Fruit fly (Drosophila melanogaster) ovary, adult (tissue): ENCODE results near the gene CG46467.

Experiments used
- CG17801 ChIP-seq: fragments of 200-800 bp; optimal IDR thresholded peaks from 2 replicates; lab custom pipeline; 2019; ENCODE audit warnings: missing biosample characterization, mild to moderate bottlenecking, missing genetic modification characterization, moderate library complexity; ENCODE audit not compliant: partially characterized antibody

The CG46467 gene

DNA sequence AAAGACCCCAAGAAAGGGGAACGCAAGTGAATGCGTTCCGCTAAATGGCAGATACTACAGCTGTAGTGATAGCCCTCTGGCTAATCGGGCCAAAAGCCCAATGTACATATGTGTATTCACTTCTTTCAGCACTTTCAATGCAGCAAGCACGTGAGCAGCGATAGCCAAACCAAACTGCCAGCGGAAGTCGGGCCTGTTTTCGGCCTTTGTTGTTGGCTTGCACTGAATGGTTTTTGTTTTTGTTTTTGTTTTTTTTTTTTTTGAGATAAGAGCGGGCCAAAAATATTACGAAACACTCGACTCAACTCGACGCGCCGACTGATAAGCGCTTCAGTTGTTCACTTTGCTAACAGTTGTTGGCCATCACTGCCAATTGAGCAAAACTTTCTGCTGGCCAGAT, 42.9 kb downstream of the CG46467 start:
- TF ChIP-seq CG17801, result no peak

DNA sequence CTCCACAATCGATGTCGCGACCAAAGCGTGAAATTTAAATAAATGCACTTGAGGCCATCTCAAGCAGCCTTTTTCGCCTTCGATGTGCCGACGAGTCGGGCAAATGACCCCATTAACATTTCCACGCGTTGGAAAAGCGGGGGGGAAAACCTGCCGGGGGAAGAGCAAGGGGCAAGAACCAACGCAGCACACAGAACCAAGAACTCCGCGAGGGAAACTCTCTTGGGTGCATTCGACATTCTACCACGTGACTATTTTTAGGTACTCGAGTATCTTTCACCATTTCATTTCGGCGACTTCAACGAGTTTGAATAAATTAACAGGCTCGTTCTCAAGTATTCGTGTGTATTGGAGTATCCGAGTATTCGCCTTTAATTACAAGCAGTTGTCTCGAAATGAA, 43.5 kb downstream of the CG46467 start:
- no peak for TF ChIP-seq CG17801

DNA sequence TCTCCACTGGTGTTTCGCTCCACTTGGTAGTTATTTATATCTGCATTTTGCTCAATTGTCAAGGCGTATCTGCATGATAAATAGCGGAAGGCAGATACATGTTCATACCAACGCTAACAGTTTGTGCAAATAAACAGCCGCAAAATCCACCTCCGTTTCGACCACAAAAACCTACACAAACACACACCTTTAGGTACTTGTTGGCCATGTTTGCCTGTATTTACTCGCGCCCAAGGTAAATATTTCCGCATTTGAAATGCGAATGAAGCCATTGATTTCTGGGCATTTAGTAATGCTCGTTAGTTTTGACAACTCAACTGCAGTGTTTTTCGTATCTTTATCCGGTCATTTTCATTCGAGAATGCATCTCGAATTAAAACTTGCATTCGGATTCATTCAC, 44.3 kb downstream of the CG46467 start:
- no peak for TF ChIP-seq CG17801

DNA sequence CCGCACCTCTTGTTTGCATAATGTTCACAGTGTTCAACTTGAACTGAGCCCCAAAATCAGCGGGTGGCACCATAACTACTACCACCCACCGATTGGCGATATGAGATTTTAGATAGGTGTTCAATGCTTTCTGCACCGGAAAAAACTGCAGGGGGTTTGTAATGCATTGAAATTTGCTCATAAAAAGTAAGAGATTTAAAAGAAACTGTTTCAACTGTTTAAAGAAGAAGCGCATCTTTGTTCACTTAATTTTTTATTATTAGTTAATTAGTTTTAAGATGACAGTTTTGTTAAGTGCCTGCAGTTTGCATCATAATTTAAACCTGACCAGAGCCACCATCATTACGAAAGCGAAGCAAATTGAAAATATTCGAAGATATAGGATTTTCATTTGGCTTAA, 50.0 kb downstream of the CG46467 start:
- no peak for TF ChIP-seq CG17801

DNA sequence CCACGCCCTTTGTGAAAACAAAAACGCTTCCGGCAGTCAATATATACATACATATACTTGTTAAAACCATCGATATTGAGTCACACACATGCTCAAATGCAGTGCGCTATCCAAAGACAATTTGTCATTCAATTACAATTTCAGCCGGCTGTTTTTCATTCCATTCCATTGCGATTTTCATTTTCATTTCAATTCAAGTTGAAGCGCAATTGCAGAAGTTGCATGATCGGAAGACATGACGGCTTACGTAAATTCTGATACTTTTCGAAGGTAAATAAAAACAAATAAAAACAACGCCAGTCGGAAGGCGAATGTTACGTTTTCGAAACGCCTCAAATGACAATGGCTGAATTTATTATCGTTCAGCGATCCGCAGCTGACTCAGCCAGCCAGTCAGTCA, 50.8 kb downstream of the CG46467 start:
- TF ChIP-seq CG17801, result no peak

DNA sequence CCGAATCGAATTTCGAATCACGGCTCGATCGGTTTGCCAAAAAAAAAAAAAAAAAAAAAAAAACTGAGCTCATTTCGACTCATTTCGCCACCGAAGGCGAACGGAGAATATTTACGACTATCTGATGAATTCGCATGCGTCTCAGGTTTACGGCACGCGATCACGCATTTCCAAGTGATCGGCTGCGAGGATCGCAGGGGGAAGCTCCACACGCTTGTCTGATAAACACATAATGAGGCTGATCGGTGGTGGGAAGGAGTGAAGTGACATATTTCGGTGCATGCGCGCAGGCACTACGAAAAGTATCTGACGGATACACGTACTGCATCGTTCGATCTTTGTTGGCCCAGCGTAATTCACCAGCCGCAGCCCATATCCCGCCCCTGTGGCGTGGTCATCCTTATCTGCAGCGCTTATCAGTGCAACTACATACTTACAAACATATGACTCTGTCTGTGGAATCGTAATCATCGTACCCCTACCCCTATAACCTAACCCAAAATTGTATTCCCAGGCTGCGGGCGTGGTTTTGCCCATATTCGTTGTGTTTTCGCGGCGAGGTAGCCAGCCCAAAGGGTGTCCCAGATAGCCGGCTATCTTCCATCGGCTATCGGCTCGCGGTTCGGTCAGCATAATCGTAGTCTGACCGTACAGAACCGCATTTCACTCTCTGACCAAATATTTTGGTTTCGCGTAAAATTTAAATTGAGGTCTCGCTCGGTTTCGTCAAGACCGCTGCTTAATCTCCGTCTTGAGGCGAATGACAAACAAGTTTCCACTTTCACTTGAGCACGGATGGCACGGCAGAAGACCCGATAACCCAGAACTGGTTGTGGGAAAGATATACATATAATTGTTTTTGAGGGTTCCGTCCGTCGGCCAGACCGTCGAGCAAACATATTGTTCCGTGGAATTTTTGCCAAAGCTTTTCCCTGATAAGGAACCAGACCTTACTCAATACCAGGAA, 52.7 kb downstream of the CG46467 start:
- TF ChIP-seq CG17801, result no peak

DNA sequence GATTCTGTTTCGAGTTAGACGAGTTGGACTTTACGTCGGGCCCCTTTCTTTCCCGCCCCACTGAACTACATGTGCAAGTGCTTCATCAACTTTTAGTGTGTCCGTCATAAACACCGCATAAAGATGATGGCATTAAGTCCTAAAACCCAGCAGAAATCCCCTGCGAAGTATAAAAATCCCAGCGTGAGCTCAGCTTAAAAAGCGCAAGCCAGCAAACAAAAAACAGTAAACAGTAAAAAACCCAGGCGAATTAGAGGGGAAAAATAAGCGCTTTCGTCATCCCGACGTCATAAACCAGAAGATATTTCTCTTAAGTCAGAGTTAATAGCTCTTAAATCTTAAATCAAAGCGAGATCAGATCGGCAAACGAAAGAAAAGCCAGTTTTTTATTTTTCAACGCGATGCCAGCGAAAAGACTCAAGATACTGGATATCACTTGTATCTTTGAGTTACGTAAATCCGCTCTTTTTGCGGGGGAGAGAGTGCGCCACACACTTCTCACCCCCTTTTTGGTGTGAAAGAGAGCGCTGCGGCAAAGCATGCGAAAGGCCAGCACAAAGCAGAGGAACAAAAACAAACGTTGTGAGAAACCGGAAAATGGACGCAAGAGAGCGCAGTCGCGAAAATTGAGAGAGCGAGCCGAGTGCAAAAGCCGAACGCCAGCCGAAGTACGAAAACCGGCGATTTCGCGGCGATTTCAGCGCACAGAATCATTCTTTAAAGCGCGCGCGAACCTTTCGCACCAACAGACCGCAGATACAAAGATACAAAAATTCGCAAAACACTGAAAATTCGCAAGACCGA, 53.9 kb downstream of the CG46467 start:
- TF ChIP-seq CG17801, result peak; percentile 55

DNA sequence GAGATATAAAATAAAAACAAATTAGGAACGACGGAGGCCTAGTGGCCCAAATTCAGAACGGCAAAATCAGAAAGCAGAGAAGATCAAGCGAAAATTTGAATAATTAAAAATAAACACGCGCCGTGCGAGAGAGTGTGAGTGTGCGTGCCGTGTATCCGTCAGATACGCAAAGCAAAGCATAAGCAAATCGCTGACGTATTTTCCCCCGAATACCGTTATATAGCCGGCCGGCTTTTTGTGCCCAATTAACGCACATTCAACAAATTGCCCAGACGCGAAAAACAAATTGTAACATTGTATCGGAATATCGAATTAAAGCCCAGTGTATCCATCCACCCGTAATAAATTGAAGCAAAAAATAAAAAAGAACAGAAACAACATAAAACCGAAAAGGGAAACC, 54.7 kb downstream of the CG46467 start:
- TF ChIP-seq CG17801, result no peak

DNA sequence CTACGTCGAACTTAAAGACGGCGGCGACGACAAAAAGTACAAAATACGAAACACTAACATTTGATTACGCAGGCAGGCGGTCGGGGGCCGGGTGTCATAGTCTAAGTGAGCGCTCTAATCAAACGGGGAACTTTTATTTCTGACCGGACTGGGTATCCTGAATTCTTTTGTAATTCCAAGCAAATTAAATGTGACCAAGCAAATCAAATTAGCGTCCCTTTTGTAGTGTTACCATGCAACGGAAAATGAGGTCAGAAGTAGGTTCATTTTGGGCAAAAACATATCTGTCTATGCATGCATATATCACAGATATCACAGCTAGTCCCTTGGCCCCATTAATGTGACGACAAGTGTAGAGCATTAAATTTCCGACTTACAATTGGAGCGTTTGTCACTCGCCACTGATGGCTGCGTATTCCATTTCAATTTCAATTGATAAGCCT, 56.7 kb downstream of the CG46467 start:
- no peak for TF ChIP-seq CG17801

DNA sequence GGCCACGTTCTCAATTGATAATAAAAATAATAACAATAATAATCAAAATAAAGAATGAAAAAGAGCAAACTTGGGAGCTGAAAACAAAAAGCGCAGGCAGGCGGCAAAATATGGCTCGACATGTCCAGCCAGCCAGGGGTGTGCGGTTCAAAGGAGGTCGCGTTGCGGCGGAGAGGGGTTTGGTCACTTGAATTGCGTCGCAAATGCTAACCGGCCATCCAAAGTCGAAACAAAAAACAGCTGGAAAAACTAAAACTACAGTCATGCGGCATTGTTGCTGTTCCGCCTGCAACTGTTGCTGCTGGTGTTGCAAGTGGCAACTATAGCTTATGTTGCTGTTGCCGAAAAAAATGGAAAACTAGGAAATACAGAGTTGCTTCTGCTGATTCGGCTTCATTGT, 57.2 kb downstream of the CG46467 start:
- TF ChIP-seq CG17801, result no peak

DNA sequence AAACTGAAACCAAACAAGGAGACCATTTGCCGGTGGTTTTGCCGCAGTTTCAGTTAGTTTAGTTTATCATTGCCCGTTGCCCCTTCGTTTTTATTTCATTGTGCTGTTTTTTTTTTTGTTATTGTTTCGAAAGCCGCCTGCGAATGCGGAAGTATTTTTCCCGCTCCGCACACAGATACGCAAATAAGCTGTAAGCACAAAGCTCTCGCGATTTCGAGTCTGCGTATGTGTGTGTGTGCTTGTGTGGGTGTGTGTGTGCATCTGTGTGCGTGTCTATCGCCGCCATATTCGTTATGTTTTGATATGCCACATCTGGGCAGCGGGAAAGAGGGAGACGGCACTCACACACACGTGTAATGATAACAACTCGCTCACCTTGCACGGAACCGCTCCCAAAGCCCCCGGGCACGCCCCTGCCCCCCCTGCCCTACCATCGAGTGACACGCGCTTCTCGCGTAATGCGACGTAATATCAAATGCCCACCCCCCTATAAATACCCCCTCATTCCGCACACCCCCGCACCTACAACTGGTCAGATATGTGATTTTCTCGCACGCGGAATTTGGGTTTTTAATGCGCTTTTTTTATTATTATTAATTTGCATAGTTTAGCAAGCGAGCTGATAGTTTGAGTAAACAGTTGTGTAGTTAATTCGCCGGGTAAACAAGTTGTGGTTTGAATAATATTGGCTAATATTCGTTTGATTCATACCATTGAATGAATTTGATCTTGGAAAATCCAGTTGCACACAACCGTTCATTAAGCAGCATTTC, 57.9 kb downstream of the CG46467 start:
- TF ChIP-seq CG17801, result peak; percentile 17

DNA sequence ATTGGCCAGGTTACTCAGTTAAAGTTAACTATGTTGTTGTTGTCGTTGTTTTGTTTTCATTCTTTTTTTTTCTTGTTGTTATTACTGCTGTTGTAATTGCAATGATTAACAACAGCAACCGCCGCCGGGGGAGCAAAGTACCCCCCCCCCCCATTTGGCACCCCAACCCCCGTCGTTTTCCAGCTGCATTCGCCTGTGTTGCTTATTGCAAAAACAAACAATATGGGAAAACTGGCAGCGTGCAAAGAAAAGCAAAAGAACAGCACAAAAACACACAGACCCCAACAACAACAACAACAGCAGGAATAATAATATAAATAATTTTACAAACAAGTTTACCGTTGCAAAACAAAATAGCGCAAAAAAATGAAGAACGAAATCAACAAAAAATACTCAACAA, 58.9 kb downstream of the CG46467 start:
- peak; percentile 60 for TF ChIP-seq CG17801

DNA sequence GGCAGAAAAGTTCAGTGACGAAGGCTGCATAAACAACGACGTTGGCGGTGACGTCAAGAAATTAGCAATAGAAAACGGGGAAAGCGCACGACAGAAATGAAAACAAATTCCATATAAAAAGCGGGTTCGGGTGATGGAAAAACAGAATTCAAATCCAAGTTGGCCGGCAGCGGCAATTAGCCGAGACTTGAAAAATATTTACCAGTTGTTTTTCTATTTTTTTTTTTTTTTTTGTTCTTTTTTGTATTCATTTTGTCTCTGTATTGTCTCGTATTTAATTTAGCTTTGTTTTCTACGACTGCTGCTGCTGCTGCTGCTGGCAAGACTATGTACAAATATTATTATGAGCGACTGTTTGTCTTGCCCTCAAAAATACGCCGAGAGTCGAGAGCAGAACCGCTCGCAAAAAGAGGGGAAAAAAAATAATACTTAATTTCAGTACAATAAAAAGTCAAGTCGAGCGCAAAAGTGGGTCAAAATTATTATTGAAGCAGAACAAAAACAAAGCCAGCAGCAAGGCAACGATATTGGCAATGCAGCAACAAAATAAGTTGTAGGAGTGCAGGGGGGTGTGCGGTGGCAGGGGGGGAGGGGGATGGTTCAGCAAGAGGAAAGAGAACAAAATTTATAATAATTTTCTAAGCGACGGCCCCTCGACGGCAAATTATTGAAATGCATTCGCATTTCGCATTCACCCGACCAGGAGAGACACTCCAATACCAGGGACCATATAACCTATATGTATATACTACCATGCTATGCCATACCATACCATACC, 59.7 kb downstream of the CG46467 start:
- TF ChIP-seq CG17801, result peak; percentile 16

DNA sequence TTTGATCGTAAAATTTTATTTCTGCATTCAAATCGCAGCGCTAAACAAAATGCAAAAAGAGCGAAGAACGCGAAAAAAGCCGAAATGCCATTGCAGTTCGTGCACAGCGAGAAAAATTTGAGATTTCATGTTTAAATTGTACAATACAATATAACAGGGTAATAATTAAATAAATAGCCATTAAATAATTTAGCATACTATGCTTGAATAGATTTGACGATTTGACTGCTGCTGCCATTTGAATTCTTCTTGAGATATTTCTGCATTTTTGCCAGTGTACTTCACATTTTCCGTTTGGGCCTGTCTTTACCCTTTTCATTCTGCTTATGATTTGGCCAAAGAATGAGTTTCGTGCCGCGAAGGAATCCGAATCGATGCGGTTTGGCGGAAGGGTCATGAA, 60.4 kb downstream of the CG46467 start:
- TF ChIP-seq CG17801, result peak; percentile 77

DNA sequence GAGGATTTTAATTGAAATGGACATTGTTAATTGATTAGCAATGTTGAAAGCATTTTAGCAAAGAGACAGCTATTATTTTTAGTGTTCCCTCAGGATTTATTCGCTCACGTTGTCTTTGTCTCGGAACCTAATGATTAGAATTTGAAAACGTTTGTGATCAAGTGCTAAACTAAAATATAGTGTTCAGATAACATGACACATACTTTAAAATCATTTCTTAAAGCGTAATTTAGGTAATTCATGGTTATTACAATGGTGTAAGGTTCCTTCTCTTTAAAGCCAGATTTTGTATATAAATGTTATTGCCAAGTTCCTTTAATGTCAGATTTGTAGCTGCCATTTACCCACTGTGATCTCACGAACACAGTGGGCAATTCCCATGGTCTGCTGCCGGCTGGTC, 62.7 kb downstream of the CG46467 start:
- TF ChIP-seq CG17801, result no peak

DNA sequence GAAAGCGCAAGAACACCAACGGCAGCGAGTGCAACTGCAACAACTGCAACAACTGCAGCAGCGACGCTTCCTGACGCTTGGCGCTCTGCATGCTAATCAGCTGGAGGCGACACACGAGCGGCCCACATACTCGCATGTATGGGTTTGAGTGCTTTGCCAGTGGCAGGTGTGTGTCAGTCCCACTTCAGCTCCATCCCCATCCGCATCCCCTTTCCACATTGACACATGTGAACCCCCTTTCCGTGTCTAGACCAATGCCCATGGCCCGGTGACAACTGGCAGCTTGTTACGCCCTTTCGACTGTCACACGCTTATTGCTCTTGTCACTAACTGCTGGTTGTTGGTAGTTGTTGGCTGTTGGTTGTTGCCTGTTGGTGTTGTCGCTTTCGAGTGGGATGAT, 63.1 kb downstream of the CG46467 start:
- no peak for TF ChIP-seq CG17801
